Worm (Caenorhabditis elegans) whole organism, early embryonic: ENCODE measurements around the gene Y43F8A.1.

Source experiments
- B0310.2 ChIP-seq: sonication (generic microtip); optimal IDR thresholded peaks from 2 replicates; lab custom pipeline; 2016; ENCODE audit warnings: mild to moderate bottlenecking, missing genetic modification characterization, missing compliant biosample characterization
- F13C5.2 ChIP-seq: sonication (generic microtip); optimal IDR thresholded peaks from 2 replicates; lab custom pipeline; 2017; ENCODE audit warnings: mild to moderate bottlenecking, missing genetic modification characterization, inconsistent platforms, missing compliant biosample characterization
- aly-1 ChIP-seq: sonication (generic microtip); optimal IDR thresholded peaks from 2 replicates; lab custom pipeline; 2016; ENCODE audit warnings: missing genetic modification characterization, missing compliant biosample characterization
- ama-1 ChIP-seq: fragments of 150-350 bp; optimal IDR thresholded peaks from 2 replicates; lab custom pipeline; 2014
- ceh-13 ChIP-seq: fragments of 200-800 bp; sonication (Bioruptor generic); optimal IDR thresholded peaks from 2 replicates; lab custom pipeline; 2018; ENCODE audit warnings: mild to moderate bottlenecking, missing genetic modification characterization, missing compliant biosample characterization
- ceh-36 ChIP-seq: sonication (generic microtip); optimal IDR thresholded peaks from 2 replicates; lab custom pipeline; 2016; ENCODE audit warnings: missing genetic modification characterization, inconsistent platforms, missing compliant biosample characterization
- ets-7 ChIP-seq: sonication (generic microtip); optimal IDR thresholded peaks from 2 replicates; lab custom pipeline; 2016; ENCODE audit warnings: missing genotype, missing genetic modification characterization, missing compliant biosample characterization
- flt-1 ChIP-seq: fragments of 200-800 bp; sonication (Bioruptor generic); IDR thresholded peaks from 2 replicates; pipeline ENCODE4 v1.3.6; 2022; ENCODE audit warnings: missing genetic modification characterization, missing compliant biosample characterization
- hmbx-1 ChIP-seq: sonication (generic microtip); optimal IDR thresholded peaks from 2 replicates; lab custom pipeline; 2016; ENCODE audit warnings: mild to moderate bottlenecking, missing genetic modification characterization, missing compliant biosample characterization
- hmg-4 ChIP-seq: fragments of 200-800 bp; sonication (Bioruptor generic); optimal IDR thresholded peaks from 2 replicates; lab custom pipeline; 2018; ENCODE audit warnings: mild to moderate bottlenecking, missing genetic modification characterization, missing compliant biosample characterization
- hnd-1 ChIP-seq: sonication (generic microtip); optimal IDR thresholded peaks from 2 replicates; lab custom pipeline; 2016; ENCODE audit warnings: missing genetic modification characterization, missing compliant biosample characterization
- pes-1 ChIP-seq: fragments of 200-800 bp; sonication (Bioruptor generic); IDR thresholded peaks from 2 replicates; pipeline ENCODE4 v1.3.6; 2022; ENCODE audit warnings: missing genetic modification reagents, missing genetic modification characterization, missing compliant biosample characterization
- scrt-1 ChIP-seq: fragments of 200-800 bp; sonication (Bioruptor generic); IDR thresholded peaks from 2 replicates; pipeline ENCODE4 v1.3.6; 2022; ENCODE audit warnings: missing genetic modification characterization, missing compliant biosample characterization
- sea-1 ChIP-seq: fragments of 200-800 bp; sonication (Bioruptor generic); conservative IDR thresholded peaks from 2 replicates; pipeline ENCODE4 v1.3.6; 2022; ENCODE audit warnings: missing genetic modification characterization, missing compliant biosample characterization
- tbx-11 ChIP-seq: fragments of 200-800 bp; sonication (Bioruptor generic); IDR thresholded peaks from 2 replicates; pipeline ENCODE4 v1.3.6; 2022; ENCODE audit warnings: missing genetic modification characterization, missing compliant biosample characterization
- tbx-37 ChIP-seq: fragments of 200-800 bp; sonication (Bioruptor generic); conservative IDR thresholded peaks from 2 replicates; pipeline ENCODE4 v1.3.6; 2022; ENCODE audit warnings: missing genetic modification reagents, missing genetic modification characterization, missing compliant biosample characterization
- tra-4 ChIP-seq: sonication (generic microtip); optimal IDR thresholded peaks from 2 replicates; lab custom pipeline; 2017; ENCODE audit warnings: missing genetic modification characterization, missing compliant biosample characterization

Gene Y43F8A.1

DNA sequence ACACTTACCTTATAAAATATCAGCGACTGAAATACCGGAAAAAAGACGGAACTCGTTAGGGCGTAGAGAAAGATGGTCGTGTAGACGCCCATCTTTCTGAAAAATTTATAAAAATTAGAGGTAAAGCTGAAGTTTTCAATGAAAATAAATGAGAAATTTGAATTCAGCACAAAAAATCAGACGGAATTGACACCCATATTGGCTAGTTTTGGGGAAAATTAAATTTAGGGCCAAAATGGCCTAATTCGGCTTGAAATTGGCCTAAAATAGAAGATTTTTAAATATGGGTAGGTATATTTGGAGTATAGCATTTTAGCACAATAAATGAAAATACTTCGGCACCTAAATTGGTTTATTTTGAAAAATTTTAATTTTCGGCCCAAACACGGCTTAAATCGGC is 19.7 kb downstream of the Y43F8A.1 start, which contains the start of gene slcr-46.2:
TSS of gene slcr-46.2 (minus strand) at position 101 of the 400 bp plus-strand sequence.
- TF ChIP-seq scrt-1 (GFP tag; lab: Robert Waterston, UW) (no peak), sea-1 (GFP tag; lab: Robert Waterston, UW) (no peak), hnd-1 (tag; lab: Kevin White, UChicago) (no peak), ceh-36 (no peak), hmbx-1 (tag; lab: Kevin White, UChicago) (no peak), ceh-13 (GFP tag; lab: Kevin White, UChicago) (no peak), ama-1 (lab: Kevin White, UChicago) (no peak), F13C5.2 (tag; lab: Kevin White, UChicago) (no peak), tbx-37 (GFP tag; lab: Robert Waterston, UW) (no peak), tra-4 (tag; lab: Kevin White, UChicago) (no peak), aly-1 (tag; lab: Kevin White, UChicago) (no peak), pes-1 (GFP tag; lab: Robert Waterston, UW) (no peak), B0310.2 (tag; lab: Kevin White, UChicago) (no peak), hmg-4 (GFP tag; lab: Kevin White, UChicago) (no peak), ets-7 (tag; lab: Kevin White, UChicago) (no peak)

DNA sequence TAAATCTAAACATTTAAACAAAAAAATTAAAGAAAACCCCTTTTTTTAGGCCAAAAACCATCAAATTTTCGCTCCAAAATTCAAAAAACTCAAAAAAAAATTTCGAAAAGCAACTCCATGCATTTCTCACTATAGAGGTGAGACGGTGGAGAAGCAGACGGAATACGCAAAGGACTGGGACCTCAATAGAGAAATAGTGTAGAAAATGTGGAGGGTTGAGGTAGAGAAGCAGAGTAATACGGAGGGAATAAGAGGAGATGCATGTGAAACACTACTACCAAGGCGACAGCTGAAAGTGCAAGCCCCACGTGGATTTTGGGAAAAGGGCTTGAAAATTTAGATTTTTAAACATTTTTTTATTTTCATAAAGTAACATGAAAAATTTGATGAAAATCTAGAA is 21.0 kb downstream of the Y43F8A.1 start:
- TF ChIP-seq ama-1 (lab: Kevin White, UChicago) (no peak), ceh-13 (GFP tag; lab: Kevin White, UChicago) (no peak), pes-1 (GFP tag; lab: Robert Waterston, UW) (no peak), tbx-37 (GFP tag; lab: Robert Waterston, UW) (no peak), sea-1 (GFP tag; lab: Robert Waterston, UW) (no peak), tra-4 (tag; lab: Kevin White, UChicago) (no peak), flt-1 (GFP tag; lab: Robert Waterston, UW) (no peak), hmbx-1 (tag; lab: Kevin White, UChicago) (no peak), ets-7 (tag; lab: Kevin White, UChicago) (no peak), aly-1 (tag; lab: Kevin White, UChicago) (no peak), hmg-4 (GFP tag; lab: Kevin White, UChicago) (no peak), ceh-36 (no peak), hnd-1 (tag; lab: Kevin White, UChicago) (no peak), tbx-11 (no peak), F13C5.2 (tag; lab: Kevin White, UChicago) (no peak), scrt-1 (GFP tag; lab: Robert Waterston, UW) (no peak), B0310.2 (tag; lab: Kevin White, UChicago) (no peak)

DNA sequence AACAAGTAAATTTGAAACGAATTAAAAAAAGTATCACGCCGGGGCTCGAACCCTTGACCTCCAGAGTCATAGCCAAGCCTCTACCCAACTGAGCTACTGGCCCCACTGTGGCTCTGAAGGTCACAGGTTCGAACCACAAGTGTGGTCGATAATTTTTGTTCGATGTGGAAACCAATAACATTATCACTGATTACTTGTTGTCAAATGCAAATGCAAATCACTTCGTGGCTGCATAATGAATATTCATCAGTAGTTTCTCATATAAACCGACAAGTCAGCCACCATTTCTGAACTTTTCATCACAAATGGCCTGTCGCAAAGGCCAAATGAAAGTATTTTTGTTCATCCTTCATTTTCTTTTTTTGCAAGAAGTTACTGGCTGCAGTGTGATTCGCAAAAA is 24.5 kb downstream of the Y43F8A.1 start, which contains the start of gene C25F9.8:
TSS of gene C25F9.8 (plus strand) at position 301 of the 400 bp plus-strand sequence.
- no peak for TF ChIP-seq scrt-1 (GFP tag; lab: Robert Waterston, UW)
- no peak for TF ChIP-seq B0310.2 (tag; lab: Kevin White, UChicago)
- TF ChIP-seq tra-4 (tag; lab: Kevin White, UChicago): no peak
- no peak for TF ChIP-seq pes-1 (GFP tag; lab: Robert Waterston, UW)
- TF ChIP-seq ceh-13 (GFP tag; lab: Kevin White, UChicago): no peak
- TF ChIP-seq tbx-11: no peak
- no peak for TF ChIP-seq sea-1 (GFP tag; lab: Robert Waterston, UW)
- TF ChIP-seq ceh-36: no peak
- TF ChIP-seq hmbx-1 (tag; lab: Kevin White, UChicago): no peak
- TF ChIP-seq hnd-1 (tag; lab: Kevin White, UChicago): no peak
- no peak for TF ChIP-seq ama-1 (lab: Kevin White, UChicago)
- TF ChIP-seq ets-7 (tag; lab: Kevin White, UChicago): no peak
- TF ChIP-seq aly-1 (tag; lab: Kevin White, UChicago): no peak
- TF ChIP-seq flt-1 (GFP tag; lab: Robert Waterston, UW): no peak

DNA sequence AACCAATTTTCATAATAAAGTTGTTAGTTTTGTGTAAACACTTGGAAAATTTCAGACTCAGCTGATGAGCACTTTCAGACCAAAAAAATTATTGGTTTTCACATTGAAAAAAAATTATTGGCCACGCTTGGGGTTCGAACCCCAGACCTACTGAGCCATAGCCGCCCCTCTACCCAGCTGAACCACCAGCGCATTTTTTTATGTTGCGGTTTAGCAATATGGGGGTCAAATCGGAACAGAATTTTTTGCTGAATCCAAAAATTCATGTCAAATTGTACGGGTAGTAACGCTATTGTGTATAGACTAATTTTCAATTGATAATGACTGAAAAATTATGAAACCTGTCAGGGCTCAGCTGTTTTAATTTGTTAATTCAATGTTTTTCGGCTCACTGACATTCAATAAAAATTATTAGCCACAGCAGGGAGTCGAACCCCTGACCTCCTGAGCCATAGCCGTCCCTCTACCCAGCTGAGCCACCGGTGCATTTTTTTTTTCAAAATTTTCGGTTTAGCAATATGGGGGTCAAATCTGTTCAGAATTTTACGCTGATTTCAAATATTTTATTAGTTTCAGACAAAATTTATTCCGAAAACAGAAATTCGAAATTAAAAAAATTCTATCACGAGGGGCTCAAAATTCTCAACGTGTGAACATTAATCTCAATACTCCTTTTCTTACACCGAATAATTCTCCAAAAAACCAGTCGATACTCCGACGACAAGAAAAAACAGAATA is 26.5 kb downstream of the Y43F8A.1 start:
- no peak for TF ChIP-seq hnd-1 (tag; lab: Kevin White, UChicago)
- no peak for TF ChIP-seq B0310.2 (tag; lab: Kevin White, UChicago)
- TF ChIP-seq flt-1 (GFP tag; lab: Robert Waterston, UW): no peak
- no peak for TF ChIP-seq ceh-13 (GFP tag; lab: Kevin White, UChicago)
- TF ChIP-seq hmbx-1 (tag; lab: Kevin White, UChicago): no peak
- no peak for TF ChIP-seq ceh-36
- no peak for TF ChIP-seq sea-1 (GFP tag; lab: Robert Waterston, UW)
- TF ChIP-seq aly-1 (tag; lab: Kevin White, UChicago): no peak
- TF ChIP-seq ama-1 (lab: Kevin White, UChicago): no peak

DNA sequence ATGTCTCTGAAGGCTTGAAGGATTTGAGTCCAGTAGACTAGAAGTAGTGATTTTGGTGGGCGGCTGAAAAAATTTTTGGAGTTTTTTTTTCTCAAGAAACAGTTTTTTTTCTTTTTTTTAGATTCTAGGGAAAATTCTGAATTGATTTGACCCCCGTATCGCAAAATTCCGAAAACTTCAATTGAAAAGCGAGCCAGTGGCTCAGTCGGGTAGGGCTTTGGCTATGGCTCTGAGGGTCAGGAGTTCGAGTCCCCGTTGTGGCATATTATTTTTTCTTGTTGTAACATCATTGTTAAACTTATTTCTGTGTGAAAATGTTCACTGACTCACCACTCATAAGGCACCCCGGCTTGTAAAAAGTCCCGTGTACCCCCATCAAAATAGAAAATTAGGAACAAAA is 28.1 kb downstream of the Y43F8A.1 start:
- no peak for TF ChIP-seq aly-1 (tag; lab: Kevin White, UChicago)
- no peak for TF ChIP-seq tra-4 (tag; lab: Kevin White, UChicago)
- no peak for TF ChIP-seq tbx-37 (GFP tag; lab: Robert Waterston, UW)
- no peak for TF ChIP-seq B0310.2 (tag; lab: Kevin White, UChicago)
- TF ChIP-seq F13C5.2 (tag; lab: Kevin White, UChicago): no peak
- no peak for TF ChIP-seq pes-1 (GFP tag; lab: Robert Waterston, UW)
- TF ChIP-seq flt-1 (GFP tag; lab: Robert Waterston, UW): no peak
- TF ChIP-seq tbx-11: no peak
- TF ChIP-seq ets-7 (tag; lab: Kevin White, UChicago): no peak
- TF ChIP-seq hnd-1 (tag; lab: Kevin White, UChicago): no peak
- no peak for TF ChIP-seq scrt-1 (GFP tag; lab: Robert Waterston, UW)
- TF ChIP-seq ama-1 (lab: Kevin White, UChicago): no peak
- no peak for TF ChIP-seq hmg-4 (GFP tag; lab: Kevin White, UChicago)
- no peak for TF ChIP-seq hmbx-1 (tag; lab: Kevin White, UChicago)
- TF ChIP-seq ceh-36: no peak
- TF ChIP-seq ceh-13 (GFP tag; lab: Kevin White, UChicago): no peak

DNA sequence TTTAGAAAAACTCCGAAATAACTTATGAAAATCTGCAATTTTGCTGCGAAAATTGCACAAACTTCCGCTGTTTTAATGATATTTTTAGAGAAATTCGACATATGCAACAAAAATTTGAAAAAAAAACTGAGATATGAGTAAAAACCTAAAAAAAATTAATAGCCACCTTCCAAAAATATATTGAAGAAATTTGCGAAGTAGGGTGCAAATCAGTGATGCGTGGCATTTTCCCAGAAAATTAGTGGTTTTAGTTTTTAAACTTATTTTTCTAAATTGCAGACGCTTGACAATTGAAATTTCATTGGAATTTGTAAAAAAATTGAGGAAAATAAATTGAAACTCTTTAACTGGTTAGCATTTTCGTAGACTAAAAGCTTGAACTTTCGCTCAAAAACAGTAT is 28.6 kb downstream of the Y43F8A.1 start, which contains the start of gene C25F9.13:
TSS of gene C25F9.13 (minus strand) at position 101 of the 400 bp plus-strand sequence.
- no peak for TF ChIP-seq hnd-1 (tag; lab: Kevin White, UChicago)
- TF ChIP-seq hmg-4 (GFP tag; lab: Kevin White, UChicago): no peak
- no peak for TF ChIP-seq scrt-1 (GFP tag; lab: Robert Waterston, UW)
- TF ChIP-seq sea-1 (GFP tag; lab: Robert Waterston, UW): no peak
- no peak for TF ChIP-seq ceh-36
- no peak for TF ChIP-seq pes-1 (GFP tag; lab: Robert Waterston, UW)
- TF ChIP-seq F13C5.2 (tag; lab: Kevin White, UChicago): no peak
- no peak for TF ChIP-seq tbx-11
- no peak for TF ChIP-seq flt-1 (GFP tag; lab: Robert Waterston, UW)
- TF ChIP-seq tbx-37 (GFP tag; lab: Robert Waterston, UW): no peak
- no peak for TF ChIP-seq ets-7 (tag; lab: Kevin White, UChicago)
- TF ChIP-seq hmbx-1 (tag; lab: Kevin White, UChicago): no peak
- no peak for TF ChIP-seq aly-1 (tag; lab: Kevin White, UChicago)
- no peak for TF ChIP-seq B0310.2 (tag; lab: Kevin White, UChicago)
- TF ChIP-seq ceh-13 (GFP tag; lab: Kevin White, UChicago): no peak
- no peak for TF ChIP-seq ama-1 (lab: Kevin White, UChicago)
- TF ChIP-seq tra-4 (tag; lab: Kevin White, UChicago): no peak
